Worm (Caenorhabditis elegans) whole organism, midembryonic: Measurements from ENCODE around the gene T10B9.9.

Experiments used
- med-1 ChIP-seq: sonication (generic microtip); optimal IDR thresholded peaks from 2 replicates; lab custom pipeline; 2017; ENCODE audit warnings: missing genetic modification characterization, mild to moderate bottlenecking, missing compliant biosample characterization, antibody characterized with exemption, missing genetic modification reagents; ENCODE audit not compliant: insufficient read depth
- ref-1 ChIP-seq: fragments of 200-800 bp; sonication (Bioruptor generic); conservative IDR thresholded peaks from 2 replicates; pipeline ENCODE4 v1.3.6; 2022; ENCODE audit warnings: missing genetic modification reagents, missing genetic modification characterization, missing compliant biosample characterization

ce11 chrII:9781842-9782241, 6.2 kb upstream of the T10B9.9 start, which contains the start of gene cyp-13A1:
- TF ChIP-seq med-1 (GFP tag; lab: Kevin White, UChicago) (no peak), ref-1 (GFP tag; lab: Robert Waterston, UW) (no peak)
